Worm (Caenorhabditis elegans): ENCODE measurements around the gene srh-247.
"Not testable (repeated sequence)": the region's sequence is repeated elsewhere in the genome, so short reads cannot be mapped to it uniquely, and the experiment has no call there.

srh-247 gene

DNA sequence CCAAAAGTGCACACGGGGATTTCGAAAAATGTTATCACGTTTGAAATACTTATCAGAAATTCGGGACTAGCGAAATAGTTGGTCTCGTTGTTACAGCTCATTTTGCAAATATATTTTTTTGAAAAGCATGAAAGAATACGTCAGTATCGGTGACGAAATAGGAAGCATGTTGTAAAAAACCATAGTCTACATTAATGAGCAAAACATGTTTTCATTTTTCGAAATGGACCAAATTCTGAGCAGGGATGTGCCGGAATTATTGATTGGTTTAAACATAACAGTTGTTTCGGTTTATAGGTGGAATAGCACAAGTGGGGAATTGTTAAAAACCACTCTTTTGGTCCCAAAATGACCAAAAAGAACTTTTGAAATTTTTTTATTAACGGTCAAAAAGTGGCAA lies at the start of gene srh-247:
TSS of gene srh-247 (minus strand) at position 101 of the 400 bp plus-strand sequence.
- no peak for TF ChIP-seq W03F9.2 (tag; optimal IDR thresholded peaks at IDR 0.05)
- no peak for TF ChIP-seq him-1 (tag; optimal IDR thresholded peaks at IDR 0.05)
- TF ChIP-seq dao-5 (tag; optimal IDR thresholded peaks at IDR 0.05) = no peak

ce11 chrV:2983351-2983750 lies 49.4 kb upstream of the srh-247 start, which contains the start of gene srw-117:
Gene srw-117 (minus strand): TSS chrV:2983451.
- TF ChIP-seq W03F9.2 (tag; optimal IDR thresholded peaks at IDR 0.05) (no peak), him-1 (tag; optimal IDR thresholded peaks at IDR 0.05) (no peak), dao-5 (tag; optimal IDR thresholded peaks at IDR 0.05) (no peak)

DNA sequence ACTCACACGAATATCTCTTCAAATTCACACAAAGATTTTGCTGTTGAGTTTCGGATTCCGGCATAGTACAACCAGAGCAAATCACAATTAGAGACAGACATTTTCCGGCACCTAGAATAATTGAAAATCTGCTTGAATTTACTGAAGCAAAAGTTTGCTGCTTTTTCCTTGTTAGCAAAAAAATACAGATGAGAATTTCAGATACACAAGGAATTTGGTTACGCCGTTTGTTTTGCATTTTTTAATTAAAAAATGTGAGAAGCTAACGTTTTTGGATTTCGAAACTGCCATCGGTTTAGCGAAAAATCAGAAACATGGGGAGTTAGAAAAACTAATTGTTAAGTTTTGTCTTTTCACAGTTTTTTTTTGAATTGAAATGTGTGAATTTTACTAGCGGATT lies 46.0 kb upstream of the srh-247 start, which contains the start of gene srw-118:
TSS of gene srw-118 (minus strand) at position 101 of the 400 bp plus-strand sequence.
- TF ChIP-seq dao-5 (tag; optimal IDR thresholded peaks at IDR 0.05) = no peak
- TF ChIP-seq him-1 (tag; optimal IDR thresholded peaks at IDR 0.05) = no peak
- no peak for TF ChIP-seq W03F9.2 (tag; optimal IDR thresholded peaks at IDR 0.05)

ce11 chrV:2976287-2976686 lies 42.3 kb upstream of the srh-247 start, which contains the start of gene srw-124:
Gene srw-124 (plus strand): TSS chrV:2976587.
- TF ChIP-seq him-1 (tag; optimal IDR thresholded peaks at IDR 0.05) (no peak), W03F9.2 (tag; optimal IDR thresholded peaks at IDR 0.05) (no peak), dao-5 (tag; optimal IDR thresholded peaks at IDR 0.05) (no peak)

DNA sequence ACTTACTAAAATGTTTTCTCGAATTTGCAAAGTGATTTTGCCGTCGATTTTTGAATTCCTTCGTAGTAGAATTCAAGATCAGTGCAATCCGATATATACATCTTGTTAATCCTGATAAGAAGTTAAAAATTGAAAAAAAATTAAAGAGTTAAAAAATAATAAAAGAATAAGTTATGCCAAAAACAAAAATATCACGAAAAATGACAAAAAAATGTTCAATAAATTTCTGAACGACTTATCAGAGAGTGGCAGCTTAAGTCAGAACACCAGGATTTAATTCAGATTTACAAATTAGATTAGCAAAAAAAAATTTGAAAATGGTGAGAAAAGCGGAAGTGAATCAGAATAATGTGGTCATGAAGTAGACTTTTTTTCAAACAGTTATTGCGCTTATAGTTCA lies 41.3 kb upstream of the srh-247 start, which contains the start of gene srw-123:
TSS of gene srw-123 (minus strand) at position 101 of the 400 bp plus-strand sequence.
- not testable (repeated sequence) for TF ChIP-seq W03F9.2, dao-5, him-1 (tag; optimal IDR thresholded peaks at IDR 0.05)

DNA sequence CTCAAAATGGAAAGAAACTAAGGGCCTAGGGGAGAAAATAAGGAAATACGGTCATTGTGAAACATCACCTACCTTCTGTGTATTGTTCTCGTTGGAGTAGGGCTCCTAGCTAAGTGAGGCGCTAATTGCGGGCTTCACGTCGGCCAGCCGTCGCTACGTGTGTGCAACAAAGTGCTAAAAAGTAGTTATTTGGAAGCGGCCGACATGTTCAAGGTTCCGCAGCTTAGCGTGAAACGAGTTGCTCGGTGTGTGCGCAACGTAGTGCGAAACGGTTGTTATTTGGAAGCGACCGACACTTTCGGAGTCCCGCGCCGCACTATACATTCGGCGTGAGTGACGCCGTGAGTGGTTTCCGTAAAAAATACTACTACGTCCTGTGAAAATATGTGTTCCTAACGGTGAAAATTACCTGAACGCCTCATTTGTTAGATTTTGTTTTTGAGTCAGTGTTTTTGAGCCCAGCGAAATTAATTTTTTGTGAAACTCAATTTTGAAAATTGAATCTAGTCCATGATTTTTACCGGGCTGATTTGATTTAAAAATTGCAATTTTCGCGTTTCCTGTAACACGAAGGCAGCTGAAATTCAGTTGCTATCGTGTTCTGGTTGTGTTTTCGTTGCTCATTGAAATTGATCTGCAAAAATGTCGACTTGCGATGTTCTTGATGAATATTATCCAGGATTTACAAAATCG lies 37.5 kb upstream of the srh-247 start, which contains the start of gene srw-129:
TSS of gene srw-129 (plus strand) at position 643 of the 693 bp plus-strand sequence.
- TF ChIP-seq him-1 (tag; optimal IDR thresholded peaks at IDR 0.05) = no peak
- no peak for TF ChIP-seq dao-5 (tag; optimal IDR thresholded peaks at IDR 0.05)
- TF ChIP-seq W03F9.2 (tag; optimal IDR thresholded peaks at IDR 0.05) = no peak

ce11 chrV:2964786-2965185 lies 30.8 kb upstream of the srh-247 start, which contains the start of gene srh-88:
Gene srh-88 (minus strand): TSS chrV:2964886.
- TF ChIP-seq dao-5 (tag; optimal IDR thresholded peaks at IDR 0.05) (no peak), him-1 (tag; optimal IDR thresholded peaks at IDR 0.05) (no peak), W03F9.2 (tag; optimal IDR thresholded peaks at IDR 0.05) (no peak)

ce11 chrV:2962960-2963359 lies 29.0 kb upstream of the srh-247 start, which contains the start of gene srw-138:
Gene srw-138 (minus strand): TSS chrV:2963060.
- no peak for TF ChIP-seq W03F9.2 (tag; optimal IDR thresholded peaks at IDR 0.05)
- no peak for TF ChIP-seq him-1 (tag; optimal IDR thresholded peaks at IDR 0.05)
- no peak for TF ChIP-seq dao-5 (tag; optimal IDR thresholded peaks at IDR 0.05)

- TF ChIP-seq W03F9.2 (tag; optimal IDR thresholded peaks at IDR 0.05) (no peak), dao-5 (tag; optimal IDR thresholded peaks at IDR 0.05) (no peak), him-1 (tag; optimal IDR thresholded peaks at IDR 0.05) (no peak)
Observed at ce11 chrV:2960894-2961293, 26.9 kb upstream of the srh-247 start, which contains the start of gene srw-144. Gene srw-144 (minus strand): TSS chrV:2960994.

- TF ChIP-seq him-1 (tag; optimal IDR thresholded peaks at IDR 0.05) = no peak
- TF ChIP-seq W03F9.2 (tag; optimal IDR thresholded peaks at IDR 0.05) = no peak
- TF ChIP-seq dao-5 (tag; optimal IDR thresholded peaks at IDR 0.05) = no peak
Observed at ce11 chrV:2958202-2958601, 24.2 kb upstream of the srh-247 start, which contains the start of gene srw-142. Gene srw-142 (minus strand): TSS chrV:2958302.

DNA sequence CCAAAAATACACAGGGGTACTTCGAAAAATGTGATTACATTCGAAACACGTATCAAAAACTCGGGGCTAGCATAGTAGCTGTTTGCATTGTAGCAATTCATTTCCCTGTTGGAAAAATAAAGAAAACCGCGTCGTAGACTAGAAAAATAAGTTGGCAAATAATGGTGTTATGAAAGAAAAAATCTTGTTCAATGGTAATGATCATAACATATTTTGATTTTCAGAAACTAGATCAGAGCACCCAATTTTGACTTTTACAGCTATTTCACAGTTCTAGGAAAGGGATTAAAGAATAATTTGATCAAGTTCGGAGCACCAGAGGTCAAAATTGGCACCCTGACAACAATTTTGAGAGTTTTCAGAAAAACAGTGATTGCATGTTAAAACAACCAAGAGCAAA lies 21.4 kb upstream of the srh-247 start, which contains the start of gene srh-248:
TSS of gene srh-248 (minus strand) at position 101 of the 400 bp plus-strand sequence.
- TF ChIP-seq W03F9.2, dao-5, him-1 (tag; optimal IDR thresholded peaks at IDR 0.05): not testable (repeated sequence)

DNA sequence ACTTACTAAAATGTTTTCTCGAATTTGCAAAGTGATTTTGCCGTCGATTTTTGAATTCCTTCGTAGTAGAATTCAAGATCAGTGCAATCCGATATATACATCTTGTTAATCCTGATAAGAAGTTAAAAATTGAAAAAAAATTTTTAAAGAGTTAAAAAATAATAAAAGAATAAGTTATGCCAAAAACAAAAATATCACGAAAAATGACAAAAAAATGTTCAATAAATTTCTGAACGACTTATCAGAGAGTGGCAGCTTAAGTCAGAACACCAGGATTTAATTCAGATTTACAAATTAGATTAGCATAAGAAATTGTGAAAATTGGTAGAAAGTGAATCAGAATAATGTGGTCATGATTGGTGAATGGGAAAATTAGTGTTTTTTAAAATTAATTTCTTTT lies 18.1 kb upstream of the srh-247 start, which contains the start of gene srw-122:
TSS of gene srw-122 (minus strand) at position 101 of the 400 bp plus-strand sequence.
- not testable (repeated sequence) for TF ChIP-seq W03F9.2, dao-5, him-1 (tag; optimal IDR thresholded peaks at IDR 0.05)

- TF ChIP-seq dao-5 (tag; optimal IDR thresholded peaks at IDR 0.05) (no peak), W03F9.2 (tag; optimal IDR thresholded peaks at IDR 0.05) (no peak), him-1 (tag; optimal IDR thresholded peaks at IDR 0.05) (no peak)
Observed at ce11 chrV:2945602-2946001, 11.6 kb upstream of the srh-247 start, which contains the start of gene srh-87. Gene srh-87 (minus strand): TSS chrV:2945702.

ce11 chrV:2943859-2944258 lies 9.9 kb upstream of the srh-247 start, which contains the start of gene srw-137:
Gene srw-137 (minus strand): TSS chrV:2943959.
- TF ChIP-seq him-1 (tag; optimal IDR thresholded peaks at IDR 0.05) = no peak
- TF ChIP-seq dao-5 (tag; optimal IDR thresholded peaks at IDR 0.05) = no peak
- TF ChIP-seq W03F9.2 (tag; optimal IDR thresholded peaks at IDR 0.05) = no peak
